Worm (Caenorhabditis elegans): ENCODE results near the gene unc-52.

ce11 chrII:14684377-14684776, at the start of gene unc-52:
- TF ChIP-seq ceh-9 (tag; optimal IDR thresholded peaks at IDR 0.05) (no peak), lin-15B (tag; optimal IDR thresholded peaks at IDR 0.05) (no peak), ceh-16 (tag; optimal IDR thresholded peaks at IDR 0.05) (no peak), nhr-76 (tag; optimal IDR thresholded peaks at IDR 0.05) (no peak)

Measured in whole organism, L3 larva.